Worm (Caenorhabditis elegans) whole organism, L4 larva: ENCODE data around the gene C16C8.10.

Experiments used
- R02D3.7 ChIP-seq: fragments of 150-350 bp; sonication (generic microtip); optimal IDR thresholded peaks from 3 replicates; lab custom pipeline; 2014; ENCODE audit warnings: missing biosample characterization, missing genetic modification characterization
- fkh-10 ChIP-seq: fragments of 150-350 bp; optimal IDR thresholded peaks from 2 replicates; lab custom pipeline; 2014; ENCODE audit warnings: missing biosample characterization, missing genetic modification reagents, missing genetic modification characterization
- fos-1 ChIP-seq: fragments of 150-350 bp; optimal IDR thresholded peaks from 2 replicates; lab custom pipeline; 2014; ENCODE audit warnings: missing biosample characterization, missing genetic modification characterization
- madf-5 ChIP-seq, 2 experiments: fragments of 200-800 bp; sonication (Bioruptor generic); IDR thresholded peaks; 2 replicates each; pipeline ENCODE4 v1.3.6; 2022; ENCODE audit warnings: missing compliant biosample characterization in 2 of 2, missing genetic modification characterization in 2 of 2
- pqm-1 ChIP-seq: sonication (generic microtip); optimal IDR thresholded peaks from 2 replicates; lab custom pipeline; 2017; ENCODE audit warnings: missing biosample characterization, missing genetic modification characterization
- set-16 ChIP-seq: fragments of 200-800 bp; sonication (Bioruptor generic); IDR thresholded peaks from 2 replicates; pipeline ENCODE4 v1.3.6; 2022; ENCODE audit warnings: missing genetic modification reagents, missing genetic modification characterization, missing compliant biosample characterization
- unc-62 ChIP-seq, 3 experiments: fragments of 150-350 bp in 1 of 3; sonication (generic microtip); optimal IDR thresholded peaks in 2 of 3; peaks in 1 of 3; 1 replicate in 1 of 3; 2 replicates in 2 of 3; lab custom pipeline; 2014 to 2017; ENCODE audit warnings: missing biosample characterization in 3 of 3, missing genetic modification characterization in 3 of 3, missing genetic modification reagents in 3 of 3, missing genotype in 1 of 3
- ztf-11 ChIP-seq: fragments of 150-350 bp; optimal IDR thresholded peaks from 2 replicates; lab custom pipeline; 2014; ENCODE audit warnings: missing biosample characterization, missing genetic modification characterization

- TF ChIP-seq R02D3.7 (tag; lab: Kevin White, UChicago) (no peak), pqm-1 (tag; lab: Kevin White, UChicago) (no peak), ztf-11 (no peak), set-16 (GFP tag; lab: Robert Waterston, UW) (no peak), madf-5 (GFP tag; IDR thresholded peaks at IDR 0.05; lab: Robert Waterston, UW) (no peak), fos-1 (no peak), unc-62 (GFP tag; optimal IDR thresholded peaks at IDR 0.05 in 1 of 2; lab: Kevin White, UChicago) (no peak), unc-62 (tag; optimal IDR thresholded peaks at IDR 0.05; lab: Kevin White, UChicago) (no peak), fkh-10 (GFP tag; lab: Kevin White, UChicago) (no peak)
Observed at ce11 chrII:3416528-3416927, 48.0 kb downstream of the C16C8.10 start, which contains the start of gene nep-6.
